Fruit fly (Drosophila melanogaster) whole organism, embryonic: Measurements from ENCODE around the gene CG5388.

Source experiments
- Antp ChIP-seq: fragments of 200-800 bp; sonication (Bioruptor generic); optimal IDR thresholded peaks from 3 replicates; lab custom pipeline; 2016; ENCODE audit warnings: missing biosample characterization, missing genetic modification characterization
- BEAF-32 ChIP-seq: fragments of 200-800 bp; sonication (Bioruptor generic); optimal IDR thresholded peaks from 3 replicates; lab custom pipeline; 2017; ENCODE audit warnings: missing biosample characterization, missing genetic modification characterization, mild to moderate bottlenecking, moderate library complexity, missing genetic modification reagents
- CG12104 ChIP-seq: fragments of 200-800 bp; sonication (Bioruptor generic); optimal IDR thresholded peaks from 3 replicates; lab custom pipeline; 2016; ENCODE audit warnings: missing biosample characterization, missing genetic modification characterization
- CG14710 ChIP-seq: fragments of 200-800 bp; sonication (Bioruptor generic); optimal IDR thresholded peaks from 3 replicates; lab custom pipeline; 2019; ENCODE audit warnings: missing biosample characterization, mild to moderate bottlenecking, missing genetic modification characterization, moderate library complexity
- CG17385 ChIP-seq: fragments of 200-800 bp; sonication (Bioruptor generic); optimal IDR thresholded peaks from 3 replicates; lab custom pipeline; 2018; ENCODE audit warnings: missing biosample characterization, mild to moderate bottlenecking, missing genetic modification characterization
- CG17802 ChIP-seq: fragments of 200-800 bp; sonication (Bioruptor generic); optimal IDR thresholded peaks from 2 replicates; lab custom pipeline; 2018; ENCODE audit warnings: missing biosample characterization, mild to moderate bottlenecking, missing genetic modification characterization, moderate library complexity
- CG18764 ChIP-seq: fragments of 200-800 bp; sonication (Bioruptor generic); optimal IDR thresholded peaks from 3 replicates; lab custom pipeline; 2016; ENCODE audit warnings: missing biosample characterization, missing genetic modification characterization
- CG2678 ChIP-seq: fragments of 200-800 bp; sonication (Bioruptor generic); optimal IDR thresholded peaks from 3 replicates; lab custom pipeline; 2019; ENCODE audit warnings: missing biosample characterization, mild to moderate bottlenecking, missing genetic modification characterization, moderate library complexity
- CG30020 ChIP-seq: fragments of 200-800 bp; optimal IDR thresholded peaks from 2 replicates; lab custom pipeline; 2019; ENCODE audit warnings: missing biosample characterization, mild to moderate bottlenecking, missing genetic modification characterization, moderate library complexity
- CG30403 ChIP-seq: fragments of 200-800 bp; sonication (Bioruptor generic); optimal IDR thresholded peaks from 3 replicates; lab custom pipeline; 2016; ENCODE audit warnings: missing biosample characterization, missing genetic modification characterization
- CG6654 ChIP-seq: fragments of 200-800 bp; sonication (Bioruptor generic); optimal IDR thresholded peaks from 2 replicates; lab custom pipeline; 2017; ENCODE audit warnings: missing biosample characterization, mild to moderate bottlenecking, missing genetic modification characterization
- CG6689 ChIP-seq: fragments of 200-800 bp; sonication (Bioruptor generic); IDR thresholded peaks from 2 replicates; pipeline ENCODE4 v1.3.6; 2022; ENCODE audit warnings: missing biosample characterization, missing genetic modification characterization
- CG8765 ChIP-seq: fragments of 200-800 bp; sonication (Bioruptor generic); IDR thresholded peaks from 2 replicates; pipeline ENCODE4 v1.3.6; 2022; ENCODE audit warnings: missing biosample characterization, missing genetic modification characterization
- CG9215 ChIP-seq: fragments of 200-800 bp; sonication (Bioruptor generic); IDR thresholded peaks from 2 replicates; pipeline ENCODE4 v1.3.6; 2022; ENCODE audit warnings: missing biosample characterization, missing genetic modification characterization
- CG9609 ChIP-seq: fragments of 200-800 bp; sonication (Bioruptor generic); optimal IDR thresholded peaks from 3 replicates; lab custom pipeline; 2016; ENCODE audit warnings: missing biosample characterization, missing genetic modification characterization
- Deaf1 ChIP-seq: fragments of 200-800 bp; optimal IDR thresholded peaks from 3 replicates; lab custom pipeline; 2019; ENCODE audit warnings: missing biosample characterization, mild to moderate bottlenecking, missing genetic modification characterization, moderate library complexity
- Doc3 ChIP-seq: fragments of 200-800 bp; sonication (Bioruptor generic); IDR thresholded peaks from 3 replicates; pipeline ENCODE4 v1.3.6; 2022; ENCODE audit warnings: missing biosample characterization, missing genetic modification characterization; ENCODE audit not compliant: partially characterized antibody
- Ets65A ChIP-seq: fragments of 200-800 bp; sonication (Bioruptor generic); peaks from one replicate; lab custom pipeline; 2016; ENCODE audit warnings: missing biosample characterization, missing genetic modification characterization
- HmgD ChIP-seq: fragments of 200-800 bp; sonication (Bioruptor generic); optimal IDR thresholded peaks from 3 replicates; lab custom pipeline; 2016; ENCODE audit warnings: missing biosample characterization, missing genetic modification characterization
- Hmr ChIP-seq: fragments of 200-800 bp; sonication (Bioruptor generic); optimal IDR thresholded peaks from 3 replicates; lab custom pipeline; 2017; ENCODE audit warnings: mild to moderate bottlenecking, missing biosample characterization, missing genetic modification reagents, missing genetic modification characterization
- Meics ChIP-seq: fragments of 200-800 bp; sonication (Bioruptor generic); optimal IDR thresholded peaks from 2 replicates; lab custom pipeline; 2017; ENCODE audit warnings: missing biosample characterization, mild to moderate bottlenecking, missing genetic modification characterization
- Taf1 ChIP-seq: fragments of 200-800 bp; sonication (Bioruptor generic); IDR thresholded peaks from 2 replicates; pipeline ENCODE4 v1.3.6; 2022; ENCODE audit warnings: missing biosample characterization, missing genetic modification characterization
- cad ChIP-seq: fragments of >200 bp; optimal IDR thresholded peaks from 2 replicates; lab custom pipeline; 2017; ENCODE audit warnings: missing biosample characterization, missing genetic modification characterization
- dati ChIP-seq: fragments of 200-800 bp; sonication (Bioruptor generic); IDR thresholded peaks from 2 replicates; pipeline ENCODE4 v1.3.6; 2022; ENCODE audit warnings: missing biosample characterization, missing genetic modification characterization
- gce ChIP-seq: fragments of 200-800 bp; sonication (Bioruptor generic); IDR thresholded peaks from 3 replicates; pipeline ENCODE4 v1.3.6; 2022; ENCODE audit warnings: missing biosample characterization, missing genetic modification characterization
- ind ChIP-seq: fragments of 200-800 bp; sonication (Bioruptor generic); optimal IDR thresholded peaks from 3 replicates; lab custom pipeline; 2016; ENCODE audit warnings: missing biosample characterization, missing genetic modification characterization
- inv ChIP-seq: fragments of 200-800 bp; sonication (Bioruptor generic); IDR thresholded peaks from 2 replicates; pipeline ENCODE4 v1.3.6; 2022; ENCODE audit warnings: missing biosample characterization, missing genetic modification characterization; ENCODE audit not compliant: partially characterized antibody
- onecut ChIP-seq: fragments of 200-800 bp; sonication (Bioruptor generic); IDR thresholded peaks from 2 replicates; pipeline ENCODE4 v1.3.6; 2022; ENCODE audit warnings: missing biosample characterization, missing genetic modification characterization
- pb ChIP-seq: fragments of 200-800 bp; sonication (Bioruptor generic); optimal IDR thresholded peaks from 3 replicates; lab custom pipeline; 2016; ENCODE audit warnings: missing biosample characterization, missing genetic modification characterization
- prd ChIP-seq, 3 experiments: fragments of >200 bp in 2 of 3; fragments of 200-800 bp in 1 of 3; sonication (Bioruptor generic) in 1 of 3; optimal IDR thresholded peaks in 2 of 3; IDR thresholded peaks in 1 of 3; 2 replicates in 2 of 3; 3 replicates in 1 of 3; pipeline versions ENCODE4 v1.3.6 to Lab custom; 2017 to 2022; ENCODE audit warnings: missing biosample characterization in 1 of 3, missing genetic modification characterization in 1 of 3
- so ChIP-seq: fragments of 200-800 bp; sonication (Bioruptor generic); IDR thresholded peaks from 3 replicates; pipeline ENCODE4 v1.3.6; 2022; ENCODE audit warnings: missing biosample characterization, missing genetic modification characterization
- unpg ChIP-seq: fragments of 200-800 bp; sonication (Bioruptor generic); optimal IDR thresholded peaks from 3 replicates; lab custom pipeline; 2018; ENCODE audit warnings: missing biosample characterization, mild to moderate bottlenecking, missing genetic modification characterization, moderate library complexity
- z ChIP-seq: fragments of 200-800 bp; sonication (Bioruptor generic); IDR thresholded peaks from 3 replicates; pipeline ENCODE4 v1.3.6; 2022; ENCODE audit warnings: missing biosample characterization, missing genetic modification characterization
- zf30C ChIP-seq: fragments of 200-800 bp; sonication (Bioruptor generic); optimal IDR thresholded peaks from 3 replicates; lab custom pipeline; 2018; ENCODE audit warnings: missing biosample characterization, mild to moderate bottlenecking, missing genetic modification characterization
- zfh2 ChIP-seq: fragments of 200-800 bp; sonication (Bioruptor generic); optimal IDR thresholded peaks from 2 replicates; lab custom pipeline; 2016; ENCODE audit warnings: missing biosample characterization, missing genetic modification characterization

Gene CG5388

DNA sequence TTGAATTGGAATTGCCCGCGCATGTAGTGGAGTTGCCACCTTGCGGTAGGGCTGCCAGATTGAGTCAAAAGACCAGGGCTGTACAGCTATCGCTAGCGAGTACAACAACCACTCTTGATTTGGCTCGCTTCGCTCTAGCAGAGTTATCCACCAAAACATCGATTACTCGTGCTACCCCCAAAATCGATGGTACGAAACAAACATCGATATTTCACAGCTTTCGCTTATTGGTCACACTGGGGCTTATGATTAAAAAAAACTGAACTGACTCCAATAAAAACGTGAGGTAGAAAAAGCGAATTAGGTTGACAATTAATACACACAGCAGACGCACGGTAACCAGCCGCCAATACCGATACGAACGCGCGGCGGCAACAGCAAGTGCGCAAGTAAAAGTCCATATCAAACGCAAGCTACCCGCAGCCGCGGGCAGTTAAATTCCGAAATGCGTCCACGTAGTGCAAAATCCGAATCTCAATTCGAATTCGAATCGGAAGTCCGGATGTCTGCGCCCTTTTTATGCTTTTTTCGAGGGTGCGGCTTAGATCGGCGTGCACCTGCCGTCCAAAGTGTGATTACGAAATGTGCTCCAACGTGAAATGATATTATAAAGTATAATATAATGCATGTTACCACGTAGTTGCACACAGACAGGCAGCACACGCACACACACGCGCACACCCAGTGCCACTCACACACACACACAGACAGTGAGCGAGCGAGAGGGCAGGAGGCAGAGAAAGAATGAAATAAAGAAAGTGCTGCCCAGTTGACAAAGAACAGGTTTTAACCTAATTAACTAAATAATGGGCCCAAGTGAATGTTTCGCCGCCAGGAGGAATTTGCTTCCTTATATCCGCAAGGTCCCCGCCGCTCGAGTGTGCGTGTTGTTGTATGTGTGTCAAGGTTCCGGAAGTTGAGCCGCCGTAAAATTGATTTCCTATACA is 16.6 kb upstream of the CG5388 start, which contains the start of gene Sar1 (continued):
- TF ChIP-seq Taf1 (GFP tag; lab: Robert Waterston, UW) (no peak), CG30020 (peak; percentile 13), unpg (GFP tag; lab: Kevin White, UChicago) (no peak), dati (GFP tag; lab: Robert Waterston, UW) (no peak), CG18764 (GFP tag; lab: Kevin White, UChicago) (no peak), CG9609 (GFP tag; lab: Kevin White, UChicago) (peak; percentile 41), CG17802 (no peak), Antp (peak; percentile 33), CG30403 (GFP tag; lab: Kevin White, UChicago) (peak; percentile 6), CG2678 (no peak), z (GFP tag; lab: Robert Waterston, UW) (no peak; the same call in 2 of the 3 replicates), Deaf1 (tag; lab: Kevin White, UChicago) (no peak), CG6689 (GFP tag; lab: Robert Waterston, UW) (no peak), so (GFP tag; lab: Robert Waterston, UW) (no peak), zf30C (GFP tag; lab: Kevin White, UChicago) (no peak), Hmr (GFP tag; lab: Kevin White, UChicago) (peak; percentile 86), gce (GFP tag; lab: Robert Waterston, UW) (peak; percentile 23; the same call in 1 of the 3 replicates), pb (GFP tag; lab: Kevin White, UChicago) (no peak)
- TF ChIP-seq, all 482 proteins: peak for 210

DNA sequence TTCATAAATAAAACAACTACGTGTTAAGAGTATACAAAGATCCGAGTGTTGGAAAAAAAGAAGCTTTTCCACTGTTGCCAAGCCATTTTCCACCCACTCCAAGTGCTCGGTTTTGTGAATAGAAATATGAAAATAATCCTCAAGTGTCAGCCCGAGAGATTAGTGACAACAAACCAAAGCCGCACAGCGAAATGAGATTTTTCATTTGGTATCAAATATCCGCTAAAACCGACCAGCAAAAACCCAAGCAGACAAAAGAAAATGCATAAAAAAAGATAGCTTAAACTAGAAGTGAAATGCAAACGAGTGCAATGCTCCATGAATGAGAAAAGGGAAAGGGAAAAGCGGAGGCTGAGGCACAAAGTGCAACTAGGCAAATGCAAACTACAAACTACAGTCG is 11.3 kb upstream of the CG5388 start, which contains the start of gene rdhB:
Gene rdhB, plus strand, starts transcription at position 301 of the 400 bp plus-strand sequence.
- TF ChIP-seq HmgD (no peak), CG12104 (GFP tag; lab: Kevin White, UChicago) (no peak), CG9215 (GFP tag; lab: Robert Waterston, UW) (no peak), CG8765 (GFP tag; lab: Robert Waterston, UW) (no peak), onecut (no peak), Doc3 (no peak), inv (GFP tag; lab: Robert Waterston, UW) (no peak), BEAF-32 (GFP tag; lab: Kevin White, UChicago) (no peak), CG17385 (no peak)

DNA sequence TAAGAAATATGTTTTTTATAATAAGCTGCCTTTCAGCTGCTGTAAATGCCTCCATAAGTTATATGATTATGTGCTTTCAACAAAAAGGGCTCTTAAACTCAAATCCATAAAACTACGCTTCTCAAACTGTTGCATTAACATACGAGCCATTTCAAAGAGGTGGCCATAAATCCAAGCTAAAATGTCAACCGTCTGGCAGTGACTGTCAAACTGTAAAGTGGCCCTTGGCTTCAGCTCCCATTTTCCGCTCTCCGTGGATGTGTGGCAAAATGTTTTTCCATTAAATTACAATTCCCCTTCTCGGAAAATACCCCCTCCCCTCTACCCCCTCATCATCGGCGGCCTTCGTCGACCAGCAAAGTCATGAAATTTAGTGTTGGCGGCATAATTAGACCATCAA is 2.6 kb upstream of the CG5388 start:
- no peak for TF ChIP-seq zfh2 (GFP tag; lab: Kevin White, UChicago)
- TF ChIP-seq cad: peak; percentile 59
- no peak for TF ChIP-seq Meics (GFP tag; lab: Kevin White, UChicago)
- TF ChIP-seq CG14710 (tag; lab: Kevin White, UChicago): no peak
- no peak for TF ChIP-seq ind
- TF ChIP-seq CG6654 (GFP tag; lab: Kevin White, UChicago): peak; percentile 88
- TF ChIP-seq prd (optimal IDR thresholded peaks at IDR 0.05; lab: Kevin White, UChicago): no peak
- no peak for TF ChIP-seq prd (GFP tag; IDR thresholded peaks at IDR 0.05; lab: Robert Waterston, UW)
- TF ChIP-seq Ets65A (GFP tag; lab: Kevin White, UChicago): peak; percentile 33
